Fruit fly (Drosophila melanogaster) S2 (cell line): ENCODE data around the gene RpL32.

Experiments used
- CG8478 ChIP-seq: fragments of >200 bp; optimal IDR thresholded peaks from 2 replicates; lab custom pipeline; 2018
- CTCF ChIP-seq, 2 experiments: fragments of >200 bp; optimal IDR thresholded peaks; 2 replicates each; lab custom pipeline; 2018

- no peak for TF ChIP-seq CG8478 (lab: Kevin White, UChicago)
- TF ChIP-seq CTCF (optimal IDR thresholded peaks at IDR 0.05; lab: Kevin White, UChicago) = no peak
Measured at dm6 chr3R:30062543-30062942, 16.6 kb upstream of the RpL32 start.
